Fruit fly (Drosophila melanogaster) whole organism, embryonic: ENCODE results near the gene pes.

Experiments
- Ada2b ChIP-seq: fragments of 200-800 bp; sonication (Bioruptor generic); IDR thresholded peaks from 2 replicates; pipeline ENCODE4 v1.3.6; 2022; ENCODE audit warnings: missing biosample characterization, missing genetic modification characterization
- Awh ChIP-seq: fragments of 200-800 bp; sonication (Bioruptor generic); IDR thresholded peaks from 2 replicates; pipeline ENCODE4, ENCODE4 v1.3.6; 2022; ENCODE audit warnings: missing biosample characterization, missing genetic modification characterization
- B-H2 ChIP-seq: fragments of 200-800 bp; sonication (Bioruptor generic); optimal IDR thresholded peaks from 2 replicates; lab custom pipeline; 2018; ENCODE audit warnings: missing biosample characterization, mild to moderate bottlenecking, missing genetic modification characterization
- BEAF-32 ChIP-seq: fragments of 200-800 bp; sonication (Bioruptor generic); optimal IDR thresholded peaks from 3 replicates; lab custom pipeline; 2017; ENCODE audit warnings: missing biosample characterization, missing genetic modification characterization, mild to moderate bottlenecking, moderate library complexity, missing genetic modification reagents
- CG10147 ChIP-seq: fragments of 200-800 bp; sonication (Bioruptor generic); optimal IDR thresholded peaks from 2 replicates; lab custom pipeline; 2019; ENCODE audit warnings: missing biosample characterization, mild to moderate bottlenecking, missing genetic modification characterization, moderate library complexity
- CG10274 ChIP-seq: fragments of 200-800 bp; sonication (Bioruptor generic); optimal IDR thresholded peaks from 3 replicates; lab custom pipeline; 2017; ENCODE audit warnings: missing biosample characterization, mild to moderate bottlenecking, missing genetic modification characterization
- CG10979 ChIP-seq: fragments of 200-800 bp; sonication (Bioruptor generic); optimal IDR thresholded peaks from 2 replicates; lab custom pipeline; 2018; ENCODE audit warnings: missing biosample characterization, mild to moderate bottlenecking, missing genetic modification characterization, moderate library complexity
- CG12299 ChIP-seq: fragments of 200-800 bp; sonication (Bioruptor generic); optimal IDR thresholded peaks from 2 replicates; lab custom pipeline; 2018; ENCODE audit warnings: missing biosample characterization, mild to moderate bottlenecking, missing genetic modification characterization
- CG16815 ChIP-seq: fragments of 200-800 bp; sonication (Bioruptor generic); optimal IDR thresholded peaks from 3 replicates; lab custom pipeline; 2017; ENCODE audit warnings: missing biosample characterization, mild to moderate bottlenecking, missing genetic modification characterization
- CG17186 ChIP-seq: fragments of 200-800 bp; sonication (Bioruptor generic); optimal IDR thresholded peaks from 3 replicates; lab custom pipeline; 2017; ENCODE audit warnings: missing biosample characterization, missing genetic modification reagents, missing genetic modification characterization
- CG17328 ChIP-seq: fragments of 200-800 bp; sonication (Bioruptor generic); IDR thresholded peaks from 2 replicates; pipeline ENCODE4 v1.3.6; 2022; ENCODE audit warnings: missing biosample characterization, missing genetic modification characterization
- CG17829 ChIP-seq: fragments of 200-800 bp; optimal IDR thresholded peaks from 2 replicates; lab custom pipeline; 2019; ENCODE audit warnings: missing biosample characterization, mild to moderate bottlenecking, missing genetic modification characterization, moderate library complexity
- CG2120 ChIP-seq: fragments of 200-800 bp; sonication (Bioruptor generic); optimal IDR thresholded peaks from 3 replicates; lab custom pipeline; 2016; ENCODE audit warnings: missing biosample characterization, missing genetic modification characterization
- CG2678 ChIP-seq: fragments of 200-800 bp; sonication (Bioruptor generic); optimal IDR thresholded peaks from 3 replicates; lab custom pipeline; 2019; ENCODE audit warnings: missing biosample characterization, mild to moderate bottlenecking, missing genetic modification characterization, moderate library complexity
- CG31224 ChIP-seq: fragments of 200-800 bp; sonication (Bioruptor generic); IDR thresholded peaks from 2 replicates; pipeline ENCODE4 v1.3.6; 2022; ENCODE audit warnings: missing biosample characterization, missing genetic modification characterization
- CG31441 ChIP-seq: fragments of 200-800 bp; sonication (Bioruptor generic); IDR thresholded peaks from 2 replicates; pipeline ENCODE4 v1.3.6; 2022; ENCODE audit warnings: missing biosample characterization, missing genetic modification characterization
- CG33557 ChIP-seq: fragments of 200-800 bp; sonication (Bioruptor generic); optimal IDR thresholded peaks from 2 replicates; lab custom pipeline; 2019; ENCODE audit warnings: missing biosample characterization, mild to moderate bottlenecking, missing genetic modification characterization, moderate library complexity
- CG34422 ChIP-seq: fragments of 200-800 bp; sonication (Bioruptor generic); IDR thresholded peaks from 3 replicates; pipeline ENCODE4 v1.3.6; 2022; ENCODE audit warnings: missing biosample characterization, missing genetic modification characterization
- CG3847 ChIP-seq: fragments of 200-800 bp; sonication (Bioruptor generic); IDR thresholded peaks from 2 replicates; pipeline ENCODE4 v1.3.6; 2022; ENCODE audit warnings: missing biosample characterization, missing genetic modification characterization
- CG4360 ChIP-seq: fragments of 200-800 bp; sonication (Bioruptor generic); IDR thresholded peaks from 2 replicates; pipeline ENCODE4 v1.3.6; 2022; ENCODE audit warnings: missing biosample characterization, missing genetic modification characterization
- CG4820 ChIP-seq: fragments of 200-800 bp; sonication (Bioruptor generic); optimal IDR thresholded peaks from 3 replicates; lab custom pipeline; 2016; ENCODE audit warnings: missing biosample characterization, missing genetic modification characterization
- CG5245 ChIP-seq: fragments of 200-800 bp; sonication (Bioruptor generic); optimal IDR thresholded peaks from 3 replicates; lab custom pipeline; 2016; ENCODE audit warnings: missing biosample characterization, missing genetic modification characterization
- CG6175 ChIP-seq: fragments of 200-800 bp; sonication (Bioruptor generic); IDR thresholded peaks from 3 replicates; pipeline ENCODE4 v1.3.6; 2022; ENCODE audit warnings: missing biosample characterization, missing genetic modification characterization
- CG6254 ChIP-seq: fragments of 200-800 bp; sonication (Bioruptor generic); optimal IDR thresholded peaks from 3 replicates; lab custom pipeline; 2017; ENCODE audit warnings: mild to moderate bottlenecking, missing biosample characterization, missing genetic modification reagents, missing genetic modification characterization
- CG6689 ChIP-seq: fragments of 200-800 bp; sonication (Bioruptor generic); IDR thresholded peaks from 2 replicates; pipeline ENCODE4 v1.3.6; 2022; ENCODE audit warnings: missing biosample characterization, missing genetic modification characterization
- CG7271 ChIP-seq: fragments of 200-800 bp; sonication (Bioruptor generic); optimal IDR thresholded peaks from 2 replicates; lab custom pipeline; 2018; ENCODE audit warnings: missing biosample characterization, mild to moderate bottlenecking, missing genetic modification characterization, moderate library complexity
- CG8765 ChIP-seq: fragments of 200-800 bp; sonication (Bioruptor generic); IDR thresholded peaks from 2 replicates; pipeline ENCODE4 v1.3.6; 2022; ENCODE audit warnings: missing biosample characterization, missing genetic modification characterization
- Chrac-16 ChIP-seq: fragments of 200-800 bp; sonication (Bioruptor generic); optimal IDR thresholded peaks from 3 replicates; lab custom pipeline; 2016; ENCODE audit warnings: missing biosample characterization, missing genetic modification characterization
- Dref ChIP-seq: fragments of 200-800 bp; sonication (Bioruptor generic); IDR thresholded peaks from 2 replicates; pipeline ENCODE4 v1.3.6; 2022; ENCODE audit warnings: missing biosample characterization, missing genetic modification characterization
- E2f1 ChIP-seq: fragments of 200-800 bp; sonication (Bioruptor generic); IDR thresholded peaks from 2 replicates; pipeline ENCODE4 v1.3.6; 2022; ENCODE audit warnings: missing biosample characterization, missing genetic modification characterization
- E2f2 ChIP-seq: fragments of 200-800 bp; sonication (Bioruptor generic); IDR thresholded peaks from 2 replicates; pipeline ENCODE4 v1.3.6; 2022; ENCODE audit warnings: missing biosample characterization, missing genetic modification characterization
- PHDP ChIP-seq: fragments of 200-800 bp; sonication (Bioruptor generic); optimal IDR thresholded peaks from 3 replicates; lab custom pipeline; 2018; ENCODE audit warnings: missing biosample characterization, mild to moderate bottlenecking, missing genetic modification characterization, moderate library complexity
- Ptx1 ChIP-seq: fragments of 200-800 bp; sonication (Bioruptor generic); IDR thresholded peaks from 2 replicates; pipeline ENCODE4 v1.3.6; 2022; ENCODE audit warnings: missing biosample characterization, missing genetic modification characterization
- Sin3A ChIP-seq: fragments of >200 bp; optimal IDR thresholded peaks from 2 replicates; lab custom pipeline; 2018
- chm ChIP-seq: fragments of 200-800 bp; sonication (Bioruptor generic); IDR thresholded peaks from 2 replicates; pipeline ENCODE4 v1.3.6; 2022; ENCODE audit warnings: missing biosample characterization, missing genetic modification characterization
- ci ChIP-seq: fragments of 200-800 bp; sonication (Bioruptor generic); IDR thresholded peaks from 3 replicates; pipeline ENCODE4 v1.3.6; 2022; ENCODE audit warnings: missing biosample characterization, missing genetic modification characterization
- danr ChIP-seq: fragments of 200-800 bp; sonication (Bioruptor generic); IDR thresholded peaks from 2 replicates; pipeline ENCODE4 v1.3.6; 2022; ENCODE audit warnings: missing biosample characterization, missing genetic modification characterization
- grau ChIP-seq: fragments of 200-800 bp; optimal IDR thresholded peaks from 3 replicates; lab custom pipeline; 2019; ENCODE audit warnings: missing biosample characterization, mild to moderate bottlenecking, missing genetic modification characterization, moderate library complexity
- grn ChIP-seq: fragments of 200-800 bp; sonication (Bioruptor generic); optimal IDR thresholded peaks from 3 replicates; lab custom pipeline; 2017; ENCODE audit warnings: missing biosample characterization, missing genetic modification characterization
- hkb ChIP-seq, 2 experiments: fragments of 200-800 bp in 1 of 2; fragments of >200 bp in 1 of 2; sonication (Bioruptor generic) in 1 of 2; IDR thresholded peaks in 1 of 2; optimal IDR thresholded peaks in 1 of 2; 2 replicates each; pipeline versions ENCODE4 v1.3.6 to Lab custom; 2017 to 2022; ENCODE audit warnings: missing biosample characterization in 1 of 2, missing genetic modification characterization in 1 of 2
- kni ChIP-seq: fragments of 200-800 bp; sonication (Bioruptor generic); optimal IDR thresholded peaks from 3 replicates; lab custom pipeline; 2017; ENCODE audit warnings: mild to moderate bottlenecking, missing biosample characterization, missing genetic modification reagents, missing genetic modification characterization
- nau ChIP-seq: fragments of 200-800 bp; sonication (Bioruptor generic); optimal IDR thresholded peaks from 3 replicates; lab custom pipeline; 2017; ENCODE audit warnings: missing biosample characterization, mild to moderate bottlenecking, missing genetic modification characterization, missing genetic modification reagents
- nerfin-1 ChIP-seq: fragments of 200-800 bp; sonication (Bioruptor generic); optimal IDR thresholded peaks from 3 replicates; lab custom pipeline; 2019; ENCODE audit warnings: missing biosample characterization, mild to moderate bottlenecking, missing genetic modification characterization, moderate library complexity
- pum ChIP-seq: fragments of 200-800 bp; sonication (Bioruptor generic); optimal IDR thresholded peaks from 2 replicates; lab custom pipeline; 2016; ENCODE audit warnings: missing biosample characterization, missing genetic modification characterization
- repo ChIP-seq: fragments of 200-800 bp; sonication (Bioruptor generic); optimal IDR thresholded peaks from 2 replicates; lab custom pipeline; 2016; ENCODE audit warnings: missing biosample characterization, missing genetic modification characterization
- ro ChIP-seq: fragments of 200-800 bp; sonication (Bioruptor generic); IDR thresholded peaks from 2 replicates; pipeline ENCODE4 v1.3.6; 2022; ENCODE audit warnings: missing biosample characterization, missing genetic modification characterization
- sisA ChIP-seq: fragments of 200-800 bp; sonication (Bioruptor generic); IDR thresholded peaks from 2 replicates; pipeline ENCODE4 v1.3.6; 2022; ENCODE audit warnings: missing biosample characterization, missing genetic modification characterization
- slp2 ChIP-seq: fragments of 200-800 bp; sonication (Bioruptor generic); optimal IDR thresholded peaks from 2 replicates; lab custom pipeline; 2016; ENCODE audit warnings: missing biosample characterization, missing genetic modification characterization
- so ChIP-seq: fragments of 200-800 bp; sonication (Bioruptor generic); IDR thresholded peaks from 3 replicates; pipeline ENCODE4 v1.3.6; 2022; ENCODE audit warnings: missing biosample characterization, missing genetic modification characterization
- zfh1 ChIP-seq: fragments of 200-800 bp; sonication (Bioruptor generic); IDR thresholded peaks from 3 replicates; pipeline ENCODE4 v1.3.6; 2022; ENCODE audit warnings: missing biosample characterization, missing genetic modification characterization

Gene pes

DNA sequence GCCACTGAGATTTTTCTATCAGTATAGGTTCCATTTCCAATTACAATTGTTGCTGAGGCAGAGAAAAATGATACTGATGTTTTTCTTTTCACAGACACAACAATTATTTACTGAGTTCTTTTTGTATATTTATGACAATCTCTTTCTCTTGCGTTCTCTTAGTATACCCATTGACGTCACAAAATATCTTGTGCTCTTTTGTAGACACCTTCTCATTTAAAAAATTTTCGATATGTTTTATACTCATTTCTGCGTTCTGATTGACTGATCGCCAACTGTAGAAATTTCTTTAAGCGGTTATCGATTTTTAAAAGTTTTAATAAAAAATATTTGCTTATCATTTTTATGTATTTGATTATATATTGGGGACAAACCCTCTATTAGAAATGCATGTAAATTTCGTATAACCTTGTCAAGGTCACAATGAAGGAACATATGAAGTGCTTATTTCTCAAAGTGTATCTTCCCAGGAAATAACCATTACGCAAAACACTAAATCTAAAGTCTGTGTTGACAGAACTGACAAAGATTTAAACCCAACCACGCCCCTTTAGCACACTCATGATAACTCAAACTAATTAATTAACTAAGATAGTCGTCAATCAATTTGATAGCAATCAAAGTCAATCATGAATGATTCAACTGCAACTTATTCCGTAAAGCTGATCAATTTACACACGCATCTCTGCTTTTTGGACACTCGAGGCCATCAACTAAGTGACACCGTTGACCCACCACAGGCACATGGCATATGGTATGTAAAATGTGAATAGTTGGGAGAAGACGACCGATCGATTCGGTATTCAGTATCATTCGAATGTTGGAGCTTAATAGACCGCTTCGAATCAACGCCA, 16.8 kb upstream of the pes start, which contains the start of the genes Glyat and Tg (continued):
- TF ChIP-seq zfh1 (GFP tag; lab: Robert Waterston, UW) (0 out of 3 replicates have a peak, but pooled peaks have one; percentile 26), Dref (peak; percentile 97), CG17186 (GFP tag; lab: Kevin White, UChicago) (no peak), CG4360 (GFP tag; lab: Robert Waterston, UW) (no peak), CG6175 (no peak), CG33557 (no peak), CG31224 (GFP tag; lab: Robert Waterston, UW) (peak; percentile 47; the same call in 1 of the 2 replicates), CG34422 (GFP tag; lab: Robert Waterston, UW) (0 out of 3 replicates have a peak, but pooled peaks have one; percentile 33), grn (GFP tag; lab: Kevin White, UChicago) (no peak), danr (GFP tag; lab: Robert Waterston, UW) (no peak), CG6254 (GFP tag; lab: Kevin White, UChicago) (no peak), CG2120 (peak; percentile 45), Ptx1 (GFP tag; lab: Robert Waterston, UW) (no peak; the same call in 1 of the 2 replicates), CG10979 (tag; lab: Kevin White, UChicago) (no peak), CG17829 (peak; percentile 19), BEAF-32 (GFP tag; lab: Kevin White, UChicago) (peak; percentile 15), PHDP (peak; percentile 15), pum (no peak), CG31441 (GFP tag; lab: Robert Waterston, UW) (no peak), Ada2b (GFP tag; lab: Robert Waterston, UW) (no peak), so (GFP tag; lab: Robert Waterston, UW) (no peak; the same call in 2 of the 3 replicates), CG4820 (GFP tag; lab: Kevin White, UChicago) (no peak), repo (GFP tag; lab: Kevin White, UChicago) (no peak), B-H2 (GFP tag; lab: Kevin White, UChicago) (peak; percentile 12), CG10274 (GFP tag; lab: Kevin White, UChicago) (no peak), Chrac-16 (GFP tag; lab: Kevin White, UChicago) (no peak), CG8765 (GFP tag; lab: Robert Waterston, UW) (no peak), E2f2 (GFP tag; lab: Robert Waterston, UW) (peak; percentile 92), grau (peak; percentile 41), CG5245 (GFP tag; lab: Kevin White, UChicago) (no peak), nau (GFP tag; lab: Kevin White, UChicago) (no peak), E2f1 (no peak), kni (GFP tag; lab: Kevin White, UChicago) (no peak), CG17328 (0 out of 2 replicates have a peak, but pooled peaks have one; percentile 46), Sin3A (lab: Kevin White, UChicago) (no peak), CG6689 (GFP tag; lab: Robert Waterston, UW) (peak; percentile 100), CG7271 (tag; lab: Kevin White, UChicago) (no peak), ro (GFP tag; lab: Robert Waterston, UW) (no peak), slp2 (GFP tag; lab: Kevin White, UChicago) (no peak), sisA (GFP tag; lab: Robert Waterston, UW) (no peak), chm (no peak), CG3847 (GFP tag; lab: Robert Waterston, UW) (no peak), ci (peak; percentile 50; the same call in 2 of the 3 replicates), CG12299 (tag; lab: Kevin White, UChicago) (no peak), CG16815 (no peak), hkb (optimal IDR thresholded peaks at IDR 0.05; lab: Kevin White, UChicago) (no peak), hkb (GFP tag; IDR thresholded peaks at IDR 0.05; lab: Robert Waterston, UW) (0 out of 2 replicates have a peak, but pooled peaks have one; percentile 36), CG2678 (tag; lab: Kevin White, UChicago) (peak; percentile 48), nerfin-1 (tag; lab: Kevin White, UChicago) (no peak), Awh (no peak), CG10147 (GFP tag; lab: Kevin White, UChicago) (no peak)
